Worm (Caenorhabditis elegans) whole organism, dauer: ENCODE data around the gene F26G1.1.

Experiments
- unc-62 ChIP-seq: sonication (generic microtip); optimal IDR thresholded peaks from 2 replicates; lab custom pipeline; 2017; ENCODE audit warnings: missing biosample characterization, missing genetic modification reagents, missing genetic modification characterization

Gene F26G1.1

ce11 chrII:4771282-4771681 lies 20.1 kb upstream of the F26G1.1 start, which contains the start of gene F26G1.5:
Gene F26G1.5 (minus strand): TSS chrII:4771382.
- no peak for TF ChIP-seq unc-62 (GFP tag; lab: Kevin White, UChicago)

DNA sequence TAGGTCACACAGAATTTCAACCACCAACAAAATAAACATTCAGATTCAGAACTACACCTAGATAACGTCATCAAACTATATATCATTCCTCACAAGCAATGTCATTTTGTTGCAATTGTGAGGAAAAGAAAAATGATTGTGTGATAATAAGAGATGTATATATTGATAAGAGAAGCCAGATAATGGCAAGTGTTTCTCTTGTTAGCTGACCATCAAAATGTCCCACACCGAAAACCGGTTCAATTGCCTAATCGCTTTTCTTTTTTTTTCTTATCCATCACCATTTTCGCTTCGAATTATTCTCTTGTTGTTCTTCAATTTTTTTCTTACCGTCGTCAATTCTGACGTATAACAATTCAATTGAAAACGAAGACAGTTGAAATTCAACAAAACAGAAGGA lies 19.0 kb upstream of the F26G1.1 start:
- no peak for TF ChIP-seq unc-62 (GFP tag; lab: Kevin White, UChicago)

DNA sequence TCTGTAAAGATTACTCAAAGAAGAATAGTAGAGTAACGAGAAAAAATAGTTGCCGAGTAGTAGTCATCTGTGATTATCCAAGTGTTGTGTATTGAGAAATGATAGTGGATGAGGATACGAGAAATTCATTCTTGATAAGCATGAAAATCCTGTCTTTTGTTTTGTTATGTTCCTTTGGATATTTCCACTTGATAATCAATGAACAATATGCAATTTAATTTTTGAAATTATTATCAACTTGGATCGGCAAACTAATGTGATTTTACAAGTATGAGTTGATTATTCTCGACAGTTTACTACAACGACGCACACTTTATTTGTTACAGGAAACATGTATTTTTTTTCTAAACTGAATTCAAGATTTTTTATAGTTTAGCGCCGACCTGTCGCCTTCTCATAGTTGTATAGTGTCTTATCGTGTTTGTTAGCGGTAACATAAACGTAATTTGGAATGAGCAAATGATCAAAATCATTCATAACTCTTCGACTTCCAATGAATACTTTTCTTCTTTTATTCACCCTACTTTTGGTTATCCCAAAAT lies 17.5 kb upstream of the F26G1.1 start, which contains the start of the genes F26G1.9 and F26G1.10:
Gene F26G1.9, minus strand, starts transcription at position 101 of the 542 bp plus-strand sequence.
Gene F26G1.10, plus strand, starts transcription at position 492 of the 542 bp plus-strand sequence.
- no peak for TF ChIP-seq unc-62 (GFP tag; lab: Kevin White, UChicago)

- no peak for TF ChIP-seq unc-62 (GFP tag; lab: Kevin White, UChicago)
Measured at ce11 chrII:4775802-4776201, 15.6 kb upstream of the F26G1.1 start.

- no peak for TF ChIP-seq unc-62 (GFP tag; lab: Kevin White, UChicago)
Measured at ce11 chrII:4776933-4777332, 14.5 kb upstream of the F26G1.1 start, which contains the start of gene F26G1.11. Gene F26G1.11 (plus strand): TSS chrII:4777137.

- TF ChIP-seq unc-62 (GFP tag; lab: Kevin White, UChicago), result no peak
Measured at ce11 chrII:4779753-4780152, 11.7 kb upstream of the F26G1.1 start.

DNA sequence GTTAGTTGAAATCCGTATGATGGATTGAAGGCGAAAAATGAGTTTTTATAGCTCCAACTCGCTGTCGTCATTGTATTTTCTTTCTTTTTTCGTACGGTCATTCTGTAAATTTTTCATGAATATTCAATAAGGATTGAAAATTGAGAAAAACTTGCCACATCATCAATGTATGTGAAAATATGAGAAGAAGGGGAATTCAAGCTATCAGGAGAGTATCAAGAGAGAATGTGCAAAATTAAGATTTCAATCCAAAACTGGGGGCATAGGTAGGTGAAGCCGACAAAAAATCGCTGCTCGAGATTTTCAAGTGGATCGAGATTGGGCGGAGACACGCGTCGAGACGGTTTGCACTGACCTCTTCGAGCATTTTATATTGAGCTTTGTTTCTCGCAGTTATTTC lies 7.0 kb upstream of the F26G1.1 start, which contains the start of gene nep-12:
Gene nep-12, minus strand, starts transcription at position 101 of the 400 bp plus-strand sequence.
- no peak for TF ChIP-seq unc-62 (GFP tag; lab: Kevin White, UChicago)

ce11 chrII:4786181-4786580 lies 5.2 kb upstream of the F26G1.1 start, which contains the start of gene msp-3:
Gene msp-3 (minus strand): TSS chrII:4786281.
- TF ChIP-seq unc-62 (GFP tag; lab: Kevin White, UChicago), result no peak

DNA sequence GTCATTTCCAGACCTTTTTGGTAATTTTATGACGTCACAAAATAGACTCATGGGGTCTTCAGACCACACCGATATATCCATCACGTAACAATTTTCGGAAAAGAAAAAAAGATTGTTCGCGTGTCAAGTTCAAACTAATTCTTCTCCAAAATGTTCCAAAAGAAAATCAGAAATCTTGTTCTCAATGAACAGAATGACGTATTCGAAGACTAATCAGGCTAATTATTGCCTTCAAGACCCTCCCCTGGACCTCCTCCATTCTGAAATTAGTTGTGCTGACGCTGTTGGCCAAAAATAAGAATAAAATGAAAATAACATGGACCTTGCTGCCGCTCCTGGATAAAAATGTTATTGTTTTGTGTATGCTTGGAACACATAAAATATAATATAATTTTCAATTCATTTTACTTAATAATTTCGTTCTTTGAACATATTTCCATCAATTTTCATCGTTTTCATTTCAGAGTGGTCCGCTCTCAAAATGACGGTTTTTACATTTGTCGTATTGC lies 1.5 kb upstream of the F26G1.1 start, which contains the start of gene F26G1.15:
Gene F26G1.15, plus strand, starts transcription at position 459 of the 509 bp plus-strand sequence.
- TF ChIP-seq unc-62 (GFP tag; lab: Kevin White, UChicago), result no peak

DNA sequence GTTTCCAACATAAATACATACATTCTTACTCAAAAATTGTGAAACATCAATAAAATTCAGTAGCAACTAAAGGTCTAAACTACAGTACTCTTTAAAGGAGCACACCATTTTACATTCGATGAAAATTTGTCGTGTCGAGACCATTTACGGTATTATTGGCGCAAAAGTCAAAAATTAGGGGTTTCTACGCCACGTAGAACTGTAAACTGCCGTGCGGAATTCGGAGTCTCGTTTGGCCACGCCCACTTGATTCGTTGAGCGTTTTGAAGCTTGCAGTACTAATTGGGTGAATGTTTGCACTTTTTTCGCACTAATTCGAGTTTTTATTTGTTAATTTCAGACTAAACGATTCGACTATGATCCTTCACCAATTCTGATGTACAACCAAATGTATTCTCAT lies 731 bp upstream of the F26G1.1 start:
- TF ChIP-seq unc-62 (GFP tag; lab: Kevin White, UChicago), result no peak

DNA sequence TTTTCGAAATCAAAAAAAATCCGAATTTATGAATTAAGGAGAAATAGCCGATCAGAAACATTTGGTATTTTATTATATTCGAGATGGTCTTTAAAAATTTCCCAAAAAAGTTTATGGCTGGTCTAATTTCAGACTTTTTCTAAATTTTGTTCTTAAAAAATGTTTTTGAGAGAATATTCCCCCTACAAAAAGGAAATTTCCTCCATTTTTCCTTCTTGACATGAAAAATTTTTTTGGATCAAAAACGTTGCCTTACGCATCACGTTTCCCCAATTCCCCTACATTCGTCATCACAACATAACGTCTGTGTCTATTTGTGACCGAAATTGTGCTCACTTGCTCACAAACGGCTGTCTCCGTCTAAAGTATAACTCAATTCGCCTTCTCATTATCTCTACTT lies 1.9 kb downstream of the F26G1.1 start:
- no peak for TF ChIP-seq unc-62 (GFP tag; lab: Kevin White, UChicago)

- no peak for TF ChIP-seq unc-62 (GFP tag; lab: Kevin White, UChicago)
Measured at ce11 chrII:4795461-4795860, 4.0 kb downstream of the F26G1.1 start, which contains the start of gene C33F10.4. Gene C33F10.4 (plus strand): TSS chrII:4795761.

DNA sequence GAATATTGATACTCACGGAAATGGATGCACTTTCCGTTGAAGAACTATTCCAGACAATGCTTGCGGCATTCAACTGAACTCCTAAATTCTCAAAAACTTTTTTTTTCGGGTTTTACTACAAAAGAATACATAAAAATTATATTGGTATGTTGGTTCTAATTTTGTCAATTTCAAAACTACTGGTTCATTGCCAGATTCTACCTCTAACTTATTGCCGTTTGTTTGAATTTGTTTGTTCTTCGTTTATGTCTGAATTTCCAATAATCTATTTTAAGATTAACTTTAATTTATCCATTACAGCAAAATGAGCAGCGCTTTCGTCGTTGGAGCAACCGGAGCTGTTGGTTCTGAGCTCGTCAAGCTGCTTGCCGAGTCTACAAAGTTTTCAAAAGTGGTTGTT lies 5.7 kb downstream of the F26G1.1 start, which contains the start of gene C33F10.14:
Gene C33F10.14, plus strand, starts transcription at position 301 of the 400 bp plus-strand sequence.
- no peak for TF ChIP-seq unc-62 (GFP tag; lab: Kevin White, UChicago)

DNA sequence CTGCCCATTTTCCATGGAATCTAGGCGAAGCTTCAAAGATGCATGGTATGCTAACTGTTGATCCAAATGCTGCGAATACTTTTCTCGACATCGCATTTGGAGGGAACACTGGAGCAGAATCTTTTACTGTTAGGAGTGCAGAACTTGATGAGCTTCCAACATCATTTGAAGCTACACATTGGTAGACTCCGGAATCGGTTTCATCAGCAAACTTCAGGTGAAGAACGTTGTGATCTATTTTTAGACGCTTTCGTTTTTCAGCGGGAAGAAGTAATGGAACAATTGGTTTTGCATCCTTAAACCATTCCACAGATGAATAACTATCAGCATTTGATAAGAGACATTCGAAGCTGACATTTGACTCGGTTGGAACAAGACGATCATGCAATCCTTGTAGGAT lies 9.1 kb downstream of the F26G1.1 start:
- TF ChIP-seq unc-62 (GFP tag; lab: Kevin White, UChicago), result no peak

DNA sequence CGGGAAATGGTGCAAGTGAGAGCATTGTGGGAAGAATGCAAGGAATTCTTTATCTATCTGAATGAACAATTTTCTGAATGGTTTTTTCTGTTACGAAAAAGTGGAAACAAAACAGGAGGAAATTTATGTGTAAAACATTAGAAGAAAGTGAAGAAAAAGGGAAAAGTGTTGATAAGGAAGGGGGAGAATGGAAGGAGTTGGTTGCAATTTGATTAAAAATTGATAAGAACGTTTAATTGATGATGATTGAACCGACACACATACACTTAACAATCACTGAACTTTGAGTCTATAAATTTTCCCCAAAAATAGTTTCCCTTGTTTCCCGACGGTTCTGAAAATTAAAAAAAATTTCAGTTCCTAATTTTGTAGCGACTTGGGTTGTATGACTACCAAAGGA lies 11.5 kb downstream of the F26G1.1 start:
- TF ChIP-seq unc-62 (GFP tag; lab: Kevin White, UChicago), result no peak

ce11 chrII:4805799-4806198 lies 14.4 kb downstream of the F26G1.1 start:
- TF ChIP-seq unc-62 (GFP tag; lab: Kevin White, UChicago), result no peak

DNA sequence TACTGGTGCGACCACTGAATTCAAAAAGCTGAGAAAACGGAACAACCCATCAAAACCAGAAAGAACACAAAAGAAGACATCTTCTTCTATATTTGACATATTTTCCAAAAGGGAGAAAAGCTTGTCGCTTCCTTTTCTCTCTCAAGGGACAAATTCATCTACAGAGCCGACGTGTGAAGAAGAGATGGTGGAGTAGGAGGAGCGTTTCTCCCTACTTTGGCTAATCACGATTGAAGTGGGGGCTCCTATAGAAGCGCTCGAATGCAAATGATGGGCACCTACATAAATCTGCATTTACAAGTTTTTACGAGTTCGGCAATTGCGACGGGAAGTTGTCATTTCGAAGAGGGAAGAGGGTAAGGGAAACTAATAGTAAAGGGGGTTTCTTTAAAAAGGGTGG lies 14.8 kb downstream of the F26G1.1 start:
- no peak for TF ChIP-seq unc-62 (GFP tag; lab: Kevin White, UChicago)
